Fruit fly (Drosophila melanogaster) whole organism, embryonic: Measurements from ENCODE around the gene CG34135.

Source experiments
- CG10462 ChIP-seq: fragments of 200-800 bp; sonication (Bioruptor generic); optimal IDR thresholded peaks from 2 replicates; lab custom pipeline; 2016; ENCODE audit warnings: missing biosample characterization, missing genetic modification characterization
- CG11560 ChIP-seq: fragments of 200-800 bp; sonication (Bioruptor generic); IDR thresholded peaks from 3 replicates; pipeline ENCODE4 v1.3.6; 2022; ENCODE audit warnings: missing biosample characterization, missing genetic modification characterization
- CG1233 ChIP-seq: fragments of 200-800 bp; sonication (Bioruptor generic); optimal IDR thresholded peaks from 4 replicates; lab custom pipeline; 2018; ENCODE audit warnings: missing biosample characterization, mild to moderate bottlenecking, missing genetic modification characterization
- CG12391 ChIP-seq: fragments of 200-800 bp; sonication (Bioruptor generic); optimal IDR thresholded peaks from 3 replicates; lab custom pipeline; 2018; ENCODE audit warnings: missing biosample characterization, mild to moderate bottlenecking, missing genetic modification characterization, moderate library complexity
- CG17359 ChIP-seq: fragments of 200-800 bp; sonication (Bioruptor generic); optimal IDR thresholded peaks from 3 replicates; lab custom pipeline; 2018; ENCODE audit warnings: missing biosample characterization, mild to moderate bottlenecking, missing genetic modification characterization, moderate library complexity
- CG1832 ChIP-seq: fragments of 200-800 bp; sonication (Bioruptor generic); optimal IDR thresholded peaks from 2 replicates; lab custom pipeline; 2017; ENCODE audit warnings: missing biosample characterization, mild to moderate bottlenecking, missing genetic modification characterization, inconsistent platforms
- CG18599 ChIP-seq: fragments of 200-800 bp; sonication (Bioruptor generic); optimal IDR thresholded peaks from 3 replicates; lab custom pipeline; 2017; ENCODE audit warnings: missing biosample characterization, missing genetic modification characterization, mild to moderate bottlenecking, moderate library complexity, missing genetic modification reagents
- CG2116 ChIP-seq: fragments of 200-800 bp; sonication (Bioruptor generic); optimal IDR thresholded peaks from 3 replicates; lab custom pipeline; 2018; ENCODE audit warnings: missing biosample characterization, mild to moderate bottlenecking, missing genetic modification characterization
- CG2199 ChIP-seq: fragments of 200-800 bp; sonication (Bioruptor generic); IDR thresholded peaks from 3 replicates; pipeline ENCODE4 v1.3.6; 2022; ENCODE audit warnings: missing biosample characterization, missing genetic modification characterization
- CG2712 ChIP-seq: fragments of 200-800 bp; optimal IDR thresholded peaks from 3 replicates; lab custom pipeline; 2019; ENCODE audit warnings: missing biosample characterization, mild to moderate bottlenecking, missing genetic modification characterization, moderate library complexity
- CG3065 ChIP-seq: fragments of 200-800 bp; sonication (Bioruptor generic); optimal IDR thresholded peaks from 2 replicates; lab custom pipeline; 2016; ENCODE audit warnings: missing biosample characterization, missing genetic modification characterization
- CG5245 ChIP-seq: fragments of 200-800 bp; sonication (Bioruptor generic); optimal IDR thresholded peaks from 3 replicates; lab custom pipeline; 2016; ENCODE audit warnings: missing biosample characterization, missing genetic modification characterization
- CG6175 ChIP-seq: fragments of 200-800 bp; sonication (Bioruptor generic); IDR thresholded peaks from 3 replicates; pipeline ENCODE4 v1.3.6; 2022; ENCODE audit warnings: missing biosample characterization, missing genetic modification characterization
- CG6654 ChIP-seq: fragments of 200-800 bp; sonication (Bioruptor generic); optimal IDR thresholded peaks from 2 replicates; lab custom pipeline; 2017; ENCODE audit warnings: missing biosample characterization, mild to moderate bottlenecking, missing genetic modification characterization
- CG8281 ChIP-seq: fragments of 200-800 bp; sonication (Bioruptor generic); optimal IDR thresholded peaks from 2 replicates; lab custom pipeline; 2018; ENCODE audit warnings: missing biosample characterization, mild to moderate bottlenecking, missing genetic modification characterization, moderate library complexity
- CG8388 ChIP-seq: fragments of 200-800 bp; sonication (Bioruptor generic); optimal IDR thresholded peaks from 2 replicates; lab custom pipeline; 2019; ENCODE audit warnings: missing biosample characterization, mild to moderate bottlenecking, missing genetic modification characterization, moderate library complexity
- CG8924 ChIP-seq: fragments of 200-800 bp; optimal IDR thresholded peaks from 3 replicates; lab custom pipeline; 2019; ENCODE audit warnings: missing biosample characterization, mild to moderate bottlenecking, missing genetic modification characterization, moderate library complexity
- Dp ChIP-seq: fragments of 200-800 bp; sonication (Bioruptor generic); optimal IDR thresholded peaks from 2 replicates; lab custom pipeline; 2018; ENCODE audit warnings: missing biosample characterization, mild to moderate bottlenecking, missing genetic modification characterization, moderate library complexity
- Drgx ChIP-seq: fragments of 200-800 bp; sonication (Bioruptor generic); IDR thresholded peaks from 2 replicates; pipeline ENCODE4 v1.3.6; 2022; ENCODE audit warnings: missing biosample characterization, missing genetic modification characterization
- Hand ChIP-seq: fragments of 200-800 bp; sonication (Bioruptor generic); optimal IDR thresholded peaks from 2 replicates; lab custom pipeline; 2017; ENCODE audit warnings: mild to moderate bottlenecking, missing biosample characterization, missing genetic modification reagents, missing genetic modification characterization
- Mad ChIP-seq: fragments of 200-800 bp; sonication (Bioruptor generic); optimal IDR thresholded peaks from 2 replicates; lab custom pipeline; 2016; ENCODE audit warnings: missing biosample characterization, missing genetic modification characterization
- Mrtf ChIP-seq: fragments of 200-800 bp; sonication (Bioruptor generic); IDR thresholded peaks from 3 replicates; pipeline ENCODE4 v1.3.6; 2022; ENCODE audit warnings: missing biosample characterization, missing genetic modification characterization
- Nf-YB ChIP-seq: fragments of 200-800 bp; sonication (Bioruptor generic); optimal IDR thresholded peaks from 3 replicates; lab custom pipeline; 2019; ENCODE audit warnings: missing biosample characterization, mild to moderate bottlenecking, missing genetic modification characterization, moderate library complexity
- Stat92E ChIP-seq, 3 experiments: fragments of >200 bp in 2 of 3; fragments of 200-800 bp in 1 of 3; sonication (Bioruptor generic) in 1 of 3; optimal IDR thresholded peaks; 2 replicates each; lab custom pipeline; 2017 to 2019; ENCODE audit warnings: missing biosample characterization in 3 of 3, missing genetic modification characterization in 3 of 3, mild to moderate bottlenecking in 1 of 3, moderate library complexity in 1 of 3
- bsh ChIP-seq, 2 experiments: fragments of 200-800 bp; sonication (Bioruptor generic); optimal IDR thresholded peaks; 2 replicates each; lab custom pipeline; 2017 to 2018; ENCODE audit warnings: mild to moderate bottlenecking in 2 of 2, missing biosample characterization in 2 of 2, missing genetic modification characterization in 2 of 2, moderate library complexity in 1 of 2
- cg ChIP-seq: fragments of 200-800 bp; sonication (Bioruptor generic); optimal IDR thresholded peaks from 3 replicates; lab custom pipeline; 2019; ENCODE audit warnings: missing biosample characterization, mild to moderate bottlenecking, missing genetic modification characterization, moderate library complexity
- chn ChIP-seq: fragments of 200-800 bp; sonication (Bioruptor generic); optimal IDR thresholded peaks from 2 replicates; lab custom pipeline; 2016; ENCODE audit warnings: missing biosample characterization, missing genetic modification characterization
- ci ChIP-seq: fragments of 200-800 bp; sonication (Bioruptor generic); IDR thresholded peaks from 3 replicates; pipeline ENCODE4 v1.3.6; 2022; ENCODE audit warnings: missing biosample characterization, missing genetic modification characterization
- crol ChIP-seq: fragments of 200-800 bp; sonication (Bioruptor generic); IDR thresholded peaks from 2 replicates; pipeline ENCODE4 v1.3.6; 2022; ENCODE audit warnings: missing biosample characterization, missing genetic modification characterization
- da ChIP-seq: fragments of 200-800 bp; sonication (Bioruptor generic); optimal IDR thresholded peaks from 2 replicates; lab custom pipeline; 2016; ENCODE audit warnings: missing biosample characterization, missing genetic modification characterization
- en ChIP-seq: fragments of 200-800 bp; sonication (Bioruptor generic); optimal IDR thresholded peaks from 2 replicates; lab custom pipeline; 2016; ENCODE audit warnings: missing biosample characterization, missing genetic modification characterization
- esg ChIP-seq: fragments of 200-800 bp; sonication (Bioruptor generic); conservative IDR thresholded peaks from 2 replicates; pipeline ENCODE4 v1.3.6; 2022; ENCODE audit warnings: missing biosample characterization, missing genetic modification characterization
- ewg ChIP-seq: fragments of 200-800 bp; sonication (Bioruptor generic); optimal IDR thresholded peaks from 3 replicates; lab custom pipeline; 2017; ENCODE audit warnings: mild to moderate bottlenecking, missing biosample characterization, missing genetic modification reagents, missing genetic modification characterization
- gcm2 ChIP-seq: fragments of 200-800 bp; sonication (Bioruptor generic); optimal IDR thresholded peaks from 2 replicates; lab custom pipeline; 2016; ENCODE audit warnings: missing biosample characterization, missing genetic modification characterization
- gem ChIP-seq: fragments of 200-800 bp; sonication (Bioruptor generic); optimal IDR thresholded peaks from 2 replicates; lab custom pipeline; 2019; ENCODE audit warnings: missing biosample characterization, mild to moderate bottlenecking, missing genetic modification characterization, moderate library complexity
- hb ChIP-seq: fragments of 200-800 bp; sonication (Bioruptor generic); IDR thresholded peaks from 3 replicates; pipeline ENCODE4 v1.3.6; 2022; ENCODE audit warnings: missing biosample characterization, missing genetic modification characterization; ENCODE audit not compliant: partially characterized antibody
- insv ChIP-seq, 2 experiments: fragments of 200-800 bp; sonication (Bioruptor generic); optimal IDR thresholded peaks; 3 replicates each; lab custom pipeline; 2016 to 2018; ENCODE audit warnings: missing biosample characterization in 2 of 2, missing genetic modification characterization in 2 of 2
- kah ChIP-seq: fragments of 200-800 bp; sonication (Bioruptor generic); optimal IDR thresholded peaks from 2 replicates; lab custom pipeline; 2018; ENCODE audit warnings: missing biosample characterization, mild to moderate bottlenecking, missing genetic modification characterization
- mirr ChIP-seq: fragments of 200-800 bp; sonication (Bioruptor generic); optimal IDR thresholded peaks from 3 replicates; lab custom pipeline; 2018; ENCODE audit warnings: missing biosample characterization, mild to moderate bottlenecking, missing genetic modification characterization
- onecut ChIP-seq: fragments of 200-800 bp; sonication (Bioruptor generic); IDR thresholded peaks from 2 replicates; pipeline ENCODE4 v1.3.6; 2022; ENCODE audit warnings: missing biosample characterization, missing genetic modification characterization
- pros ChIP-seq: fragments of 200-800 bp; sonication (Bioruptor generic); optimal IDR thresholded peaks from 3 replicates; lab custom pipeline; 2019; ENCODE audit warnings: missing biosample characterization, mild to moderate bottlenecking, missing genetic modification characterization, moderate library complexity
- pum ChIP-seq: fragments of 200-800 bp; sonication (Bioruptor generic); optimal IDR thresholded peaks from 2 replicates; lab custom pipeline; 2016; ENCODE audit warnings: missing biosample characterization, missing genetic modification characterization
- scrt ChIP-seq: fragments of 200-800 bp; sonication (Bioruptor generic); optimal IDR thresholded peaks from 2 replicates; lab custom pipeline; 2018; ENCODE audit warnings: missing biosample characterization, mild to moderate bottlenecking, missing genetic modification characterization, moderate library complexity
- sug ChIP-seq: fragments of 200-800 bp; optimal IDR thresholded peaks from 2 replicates; lab custom pipeline; 2019; ENCODE audit warnings: missing biosample characterization, mild to moderate bottlenecking, missing genetic modification characterization, moderate library complexity
- ttk ChIP-seq: fragments of 200-800 bp; sonication (Bioruptor generic); IDR thresholded peaks from 2 replicates; pipeline ENCODE4 v2.1.2; 2022; ENCODE audit warnings: missing biosample characterization, missing genetic modification characterization
- tx ChIP-seq: fragments of 200-800 bp; sonication (Bioruptor generic); optimal IDR thresholded peaks from 2 replicates; lab custom pipeline; 2016; ENCODE audit warnings: missing biosample characterization, missing genetic modification characterization
- z ChIP-seq: fragments of 200-800 bp; sonication (Bioruptor generic); IDR thresholded peaks from 3 replicates; pipeline ENCODE4 v1.3.6; 2022; ENCODE audit warnings: missing biosample characterization, missing genetic modification characterization

CG34135 gene

DNA sequence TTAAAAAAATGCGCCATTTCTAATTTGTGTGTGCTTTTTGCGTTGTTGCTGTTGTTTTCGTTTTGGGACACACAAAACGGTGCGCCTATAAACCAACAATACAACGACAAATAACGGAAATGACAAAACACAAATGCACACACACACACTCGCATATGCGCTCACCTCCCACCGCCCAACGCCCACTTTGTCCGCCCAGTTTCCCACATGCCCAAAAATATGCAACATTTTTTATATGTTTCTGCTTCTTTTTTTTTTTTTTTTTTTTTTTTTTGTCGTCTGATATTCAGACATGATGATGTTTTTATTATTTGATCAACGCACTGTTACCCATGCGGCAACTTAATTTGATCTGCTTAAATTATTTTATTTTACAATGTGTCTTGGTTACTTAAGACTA is 60.8 kb downstream of the CG34135 start:
- TF ChIP-seq ci (GFP tag; lab: Robert Waterston, UW) (peak; percentile 47; the same call in 1 of the 3 replicates), insv (GFP tag; optimal IDR thresholded peaks at IDR 0.05; lab: Kevin White, UChicago) (no peak), chn (GFP tag; lab: Kevin White, UChicago) (peak; percentile 68), ttk (0 out of 2 replicates have a peak, but pooled peaks have one; percentile 22), CG3065 (GFP tag; lab: Kevin White, UChicago) (peak; percentile 78), cg (GFP tag; lab: Kevin White, UChicago) (peak; percentile 42), ewg (GFP tag; lab: Kevin White, UChicago) (no peak), CG11560 (tag; lab: Robert Waterston, UW) (no peak), CG2116 (GFP tag; lab: Kevin White, UChicago) (no peak), Dp (GFP tag; lab: Kevin White, UChicago) (no peak), Drgx (GFP tag; lab: Robert Waterston, UW) (no peak), CG17359 (tag; lab: Kevin White, UChicago) (peak; percentile 81)
- TF ChIP-seq, all 482 proteins: peak for 6

DNA sequence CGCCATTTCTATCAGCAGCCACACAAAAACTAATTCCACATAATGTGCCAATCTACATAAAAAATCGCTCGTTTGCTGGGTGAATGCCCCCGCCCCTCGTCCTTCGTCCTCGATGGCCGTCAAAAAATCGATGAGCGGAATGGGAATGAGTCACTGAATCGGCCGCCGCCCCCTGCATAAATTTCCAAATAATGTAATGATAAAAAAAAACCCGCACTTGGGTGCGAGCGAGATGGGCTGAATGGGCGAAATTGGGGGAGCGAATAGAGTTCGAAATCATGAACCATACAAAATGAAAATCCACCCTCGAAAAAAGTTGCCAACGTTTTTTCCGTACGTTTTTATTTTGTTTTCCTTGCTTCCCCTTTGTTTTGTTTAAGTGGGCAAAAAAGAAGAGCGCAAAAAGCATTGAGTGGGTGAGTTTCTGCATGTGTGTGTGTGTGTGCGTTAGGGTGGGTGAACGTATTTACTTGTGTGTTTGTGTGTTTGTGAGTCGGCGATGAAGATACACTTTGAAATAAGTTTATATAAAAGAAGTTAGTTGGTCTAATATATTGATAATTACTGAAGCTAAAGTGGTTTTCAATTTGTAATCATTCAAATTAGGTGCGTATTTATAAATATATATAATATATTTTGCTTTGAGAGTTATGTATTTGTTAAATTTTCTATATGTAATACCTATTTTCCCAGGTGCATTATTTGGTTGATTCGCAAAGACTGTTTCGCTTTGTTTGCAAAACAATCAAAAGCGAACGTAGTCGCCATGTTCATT is 62.5 kb downstream of the CG34135 start:
- no peak for TF ChIP-seq insv (GFP tag; optimal IDR thresholded peaks at IDR 0.05; lab: Kevin White, UChicago)
- TF ChIP-seq CG18599 (GFP tag; lab: Kevin White, UChicago) = peak; percentile 17
- peak; percentile 97 for TF ChIP-seq onecut (GFP tag; lab: Robert Waterston, UW)
- TF ChIP-seq gem (tag; lab: Kevin White, UChicago) = peak; percentile 41
- TF ChIP-seq CG2199 = no peak
- no peak for TF ChIP-seq CG5245 (GFP tag; lab: Kevin White, UChicago)
- 0 out of 2 replicates have a peak, but pooled peaks have one; percentile 24 for TF ChIP-seq crol (GFP tag; lab: Robert Waterston, UW)
- peak; percentile 77; the same call in 2 of the 3 replicates for TF ChIP-seq z
- peak; percentile 91 for TF ChIP-seq Nf-YB (GFP tag; lab: Kevin White, UChicago)
- no peak for TF ChIP-seq CG8281
- no peak for TF ChIP-seq tx (GFP tag; lab: Kevin White, UChicago)
- TF ChIP-seq CG12391 (tag; lab: Kevin White, UChicago) = peak; percentile 1
- TF ChIP-seq cg (GFP tag; lab: Kevin White, UChicago) = peak; percentile 59
- TF ChIP-seq CG1233 (GFP tag; lab: Kevin White, UChicago) = no peak
- peak; percentile 10 for TF ChIP-seq Hand (GFP tag; lab: Kevin White, UChicago)
- TF ChIP-seq bsh (GFP tag; optimal IDR thresholded peaks at IDR 0.05; lab: Kevin White, UChicago) = peak in 1 of 2 experiments; percentile 21
- TF ChIP-seq CG1832 (GFP tag; lab: Kevin White, UChicago) = peak; percentile 32
- no peak for TF ChIP-seq CG6654
- no peak for TF ChIP-seq scrt
- TF ChIP-seq esg (GFP tag; lab: Robert Waterston, UW) = no peak
- no peak for TF ChIP-seq gcm2 (GFP tag; lab: Kevin White, UChicago)
- TF ChIP-seq kah (GFP tag; lab: Kevin White, UChicago) = no peak
- TF ChIP-seq CG10462 = no peak
- TF ChIP-seq da (GFP tag; lab: Kevin White, UChicago) = no peak
- no peak for TF ChIP-seq CG6175 (GFP tag; lab: Robert Waterston, UW)
- TF ChIP-seq sug = no peak
- peak; percentile 45 for TF ChIP-seq pros (GFP tag; lab: Kevin White, UChicago)
- TF ChIP-seq Mrtf (GFP tag; lab: Robert Waterston, UW) = 0 out of 3 replicates have a peak, but pooled peaks have one; percentile 16
- 0 out of 3 replicates have a peak, but pooled peaks have one; percentile 21 for TF ChIP-seq hb (GFP tag; lab: Robert Waterston, UW)
- no peak for TF ChIP-seq en
- TF ChIP-seq Mad (GFP tag; lab: Kevin White, UChicago) = no peak
- TF ChIP-seq CG2712 (tag; lab: Kevin White, UChicago) = peak; percentile 16
- no peak for TF ChIP-seq mirr (GFP tag; lab: Kevin White, UChicago)
- no peak for TF ChIP-seq Stat92E (GFP tag; optimal IDR thresholded peaks at IDR 0.05; lab: Kevin White, UChicago)
- TF ChIP-seq pum (GFP tag; lab: Kevin White, UChicago) = no peak
- TF ChIP-seq CG8388 (GFP tag; lab: Kevin White, UChicago) = no peak
- TF ChIP-seq CG8924 (tag; lab: Kevin White, UChicago) = peak; percentile 8
